Worm (Caenorhabditis elegans) whole organism, L2 larva: Measurements from ENCODE around the gene rnh-2.

Source experiments
- C34F6.9 ChIP-seq: fragments of 150-350 bp; optimal IDR thresholded peaks from 2 replicates; lab custom pipeline; 2014; ENCODE audit warnings: missing biosample characterization, missing genetic modification characterization
- F13H6.1 ChIP-seq: sonication (generic microtip); optimal IDR thresholded peaks from 2 replicates; lab custom pipeline; 2016; ENCODE audit warnings: missing genetic modification characterization, missing compliant biosample characterization
- R02D3.7 ChIP-seq: fragments of 150-350 bp; optimal IDR thresholded peaks from 2 replicates; lab custom pipeline; 2014; ENCODE audit warnings: missing biosample characterization, missing genetic modification characterization
- Y55F3AM.14 ChIP-seq: fragments of 200-800 bp; sonication (Bioruptor generic); optimal IDR thresholded peaks from 2 replicates; lab custom pipeline; 2018; ENCODE audit warnings: mild to moderate bottlenecking, missing genetic modification characterization, missing compliant biosample characterization
- ZK546.5 ChIP-seq: sonication (generic microtip); optimal IDR thresholded peaks from 2 replicates; lab custom pipeline; 2017; ENCODE audit warnings: missing biosample characterization, missing genetic modification characterization
- alr-1 ChIP-seq: fragments of 150-350 bp; optimal IDR thresholded peaks from 2 replicates; lab custom pipeline; 2014; ENCODE audit warnings: missing biosample characterization, missing genetic modification characterization
- aly-2 ChIP-seq: fragments of 150-350 bp; optimal IDR thresholded peaks from 2 replicates; lab custom pipeline; 2014; ENCODE audit warnings: missing biosample characterization, missing genetic modification characterization
- ama-1 ChIP-seq: fragments of 150-350 bp; optimal IDR thresholded peaks from 2 replicates; lab custom pipeline; 2018; ENCODE audit warnings: inconsistent platforms
- blmp-1 ChIP-seq: sonication (generic microtip); optimal IDR thresholded peaks from 2 replicates; lab custom pipeline; 2017; ENCODE audit warnings: missing genetic modification characterization, mild to moderate bottlenecking, missing compliant biosample characterization, antibody characterized with exemption, moderate library complexity; ENCODE audit not compliant: insufficient read depth
- ceh-16 ChIP-seq: fragments of 150-350 bp; optimal IDR thresholded peaks from 2 replicates; lab custom pipeline; 2014; ENCODE audit warnings: missing biosample characterization, missing genetic modification characterization
- ceh-82 ChIP-seq: fragments of 150-350 bp; optimal IDR thresholded peaks from 2 replicates; lab custom pipeline; 2014; ENCODE audit warnings: missing biosample characterization, missing genetic modification characterization
- crh-2 ChIP-seq: sonication (generic microtip); optimal IDR thresholded peaks from 2 replicates; lab custom pipeline; 2017; ENCODE audit warnings: missing biosample characterization, missing genetic modification characterization
- dmd-4 ChIP-seq: sonication (generic microtip); optimal IDR thresholded peaks from 2 replicates; lab custom pipeline; 2017; ENCODE audit warnings: missing biosample characterization, missing genetic modification characterization
- egl-27 ChIP-seq: sonication (generic microtip); optimal IDR thresholded peaks from 3 replicates; lab custom pipeline; 2017; ENCODE audit warnings: missing biosample characterization, missing genetic modification reagents, missing genetic modification characterization
- elt-1 ChIP-seq: fragments of 150-350 bp; optimal IDR thresholded peaks from 2 replicates; lab custom pipeline; 2014; ENCODE audit warnings: missing biosample characterization, missing genetic modification characterization
- elt-3 ChIP-seq: sonication (generic microtip); optimal IDR thresholded peaks from 2 replicates; lab custom pipeline; 2017; ENCODE audit warnings: missing biosample characterization, missing genetic modification characterization
- fos-1 ChIP-seq: fragments of 150-350 bp; optimal IDR thresholded peaks from 2 replicates; lab custom pipeline; 2014; ENCODE audit warnings: missing biosample characterization, missing genetic modification characterization
- gmeb-1 ChIP-seq: fragments of 150-350 bp; optimal IDR thresholded peaks from 2 replicates; lab custom pipeline; 2014; ENCODE audit warnings: missing biosample characterization, missing genetic modification characterization
- lin-11 ChIP-seq: fragments of 150-350 bp; sonication (generic microtip); optimal IDR thresholded peaks from 2 replicates; lab custom pipeline; 2014; ENCODE audit warnings: missing biosample characterization, missing genetic modification characterization, inconsistent platforms, mixed read lengths
- lin-13 ChIP-seq: fragments of 150-350 bp; optimal IDR thresholded peaks from 2 replicates; lab custom pipeline; 2014; ENCODE audit warnings: missing biosample characterization, missing genetic modification reagents, missing genetic modification characterization
- lin-39 ChIP-seq: fragments of 150-350 bp; optimal IDR thresholded peaks from 2 replicates; lab custom pipeline; 2014; ENCODE audit warnings: missing biosample characterization, missing genetic modification reagents, missing genetic modification characterization
- lsy-2 ChIP-seq, 2 experiments: fragments of 150-350 bp in 1 of 2; sonication (generic microtip) in 1 of 2; optimal IDR thresholded peaks; 2 replicates each; lab custom pipeline; 2014 to 2017; ENCODE audit warnings: missing biosample characterization in 2 of 2, missing genetic modification characterization in 2 of 2
- mab-5 ChIP-seq: fragments of 150-350 bp; optimal IDR thresholded peaks from 2 replicates; lab custom pipeline; 2014; ENCODE audit warnings: missing biosample characterization, missing genetic modification characterization
- mbf-1 ChIP-seq: sonication (generic microtip); optimal IDR thresholded peaks from 2 replicates; lab custom pipeline; 2017; ENCODE audit warnings: missing biosample characterization, missing genetic modification characterization
- mdl-1 ChIP-seq, 2 experiments: fragments of 150-350 bp in 1 of 2; sonication (generic microtip) in 1 of 2; optimal IDR thresholded peaks; 2 replicates each; lab custom pipeline; 2017; ENCODE audit warnings: missing biosample characterization in 2 of 2, missing genetic modification characterization in 2 of 2
- nhr-10 ChIP-seq: sonication (generic microtip); optimal IDR thresholded peaks from 2 replicates; lab custom pipeline; 2017; ENCODE audit warnings: missing biosample characterization, missing genetic modification characterization
- nhr-11 ChIP-seq: fragments of 150-350 bp; optimal IDR thresholded peaks from 2 replicates; lab custom pipeline; 2014; ENCODE audit warnings: missing biosample characterization, missing genetic modification characterization
- nhr-12 ChIP-seq: fragments of 150-350 bp; optimal IDR thresholded peaks from 2 replicates; lab custom pipeline; 2014; ENCODE audit warnings: missing biosample characterization, missing genetic modification characterization
- nhr-129 ChIP-seq: fragments of 150-350 bp; optimal IDR thresholded peaks from 2 replicates; lab custom pipeline; 2014; ENCODE audit warnings: missing biosample characterization, missing genetic modification characterization
- nhr-21 ChIP-seq: fragments of 150-350 bp; optimal IDR thresholded peaks from 2 replicates; lab custom pipeline; 2014; ENCODE audit warnings: missing biosample characterization, missing genetic modification characterization
- nhr-23 ChIP-seq: fragments of 150-350 bp; optimal IDR thresholded peaks from 2 replicates; lab custom pipeline; 2014; ENCODE audit warnings: missing biosample characterization, missing genetic modification reagents, missing genetic modification characterization
- nhr-237 ChIP-seq: fragments of 150-350 bp; optimal IDR thresholded peaks from 2 replicates; lab custom pipeline; 2014; ENCODE audit warnings: missing biosample characterization, missing genetic modification characterization
- nhr-25 ChIP-seq: fragments of 150-350 bp; sonication (generic microtip); optimal IDR thresholded peaks from 3 replicates; lab custom pipeline; 2014; ENCODE audit warnings: missing biosample characterization, missing genetic modification characterization
- nhr-6 ChIP-seq: fragments of 150-350 bp; optimal IDR thresholded peaks from 2 replicates; lab custom pipeline; 2014; ENCODE audit warnings: missing biosample characterization, missing genetic modification characterization
- nhr-77 ChIP-seq: fragments of 150-350 bp; optimal IDR thresholded peaks from 2 replicates; lab custom pipeline; 2014; ENCODE audit warnings: missing biosample characterization, missing genetic modification characterization
- peb-1 ChIP-seq: fragments of 150-350 bp; optimal IDR thresholded peaks from 2 replicates; lab custom pipeline; 2014; ENCODE audit warnings: missing biosample characterization, missing genetic modification characterization
- sem-4 ChIP-seq: fragments of 150-350 bp; optimal IDR thresholded peaks from 2 replicates; lab custom pipeline; 2014; ENCODE audit warnings: missing biosample characterization, missing genetic modification reagents, missing genetic modification characterization
- skn-1 ChIP-seq: sonication (generic microtip); optimal IDR thresholded peaks from 2 replicates; lab custom pipeline; 2017; ENCODE audit warnings: missing biosample characterization, missing genetic modification characterization
- sma-3 ChIP-seq: sonication (generic microtip); optimal IDR thresholded peaks from 2 replicates; lab custom pipeline; 2016; ENCODE audit warnings: missing genetic modification reagents, missing genetic modification characterization, missing compliant biosample characterization
- sma-9 ChIP-seq, 2 experiments: fragments of 150-350 bp in 1 of 2; sonication (generic microtip) in 1 of 2; optimal IDR thresholded peaks; 2 replicates each; lab custom pipeline; 2014 to 2016; ENCODE audit warnings: missing genetic modification characterization in 2 of 2, mild to moderate bottlenecking in 1 of 2, missing biosample characterization in 1 of 2, missing compliant biosample characterization in 1 of 2, missing genetic modification reagents in 1 of 2, moderate library complexity in 1 of 2
- snpc-4 ChIP-seq: fragments of 150-350 bp; optimal IDR thresholded peaks from 2 replicates; lab custom pipeline; 2014; ENCODE audit warnings: missing biosample characterization, missing genetic modification characterization
- unc-39 ChIP-seq: fragments of 150-350 bp; optimal IDR thresholded peaks from 2 replicates; lab custom pipeline; 2014; ENCODE audit warnings: missing biosample characterization, missing genetic modification characterization
- unc-55 ChIP-seq: fragments of 150-350 bp; sonication (generic microtip); optimal IDR thresholded peaks from 3 replicates; lab custom pipeline; 2014; ENCODE audit warnings: missing biosample characterization, missing genetic modification reagents, missing genetic modification characterization
- unc-62 ChIP-seq: fragments of 150-350 bp; optimal IDR thresholded peaks from 2 replicates; lab custom pipeline; 2014; ENCODE audit warnings: missing biosample characterization, missing genetic modification reagents, missing genetic modification characterization
- zag-1 ChIP-seq: fragments of 150-350 bp; optimal IDR thresholded peaks from 2 replicates; lab custom pipeline; 2014; ENCODE audit warnings: missing biosample characterization, missing genetic modification characterization
- ztf-1 ChIP-seq: fragments of 200-800 bp; sonication (Bioruptor generic); conservative IDR thresholded peaks from 2 replicates; pipeline ENCODE4 v1.3.6; 2022; ENCODE audit warnings: missing genetic modification characterization, missing compliant biosample characterization
- ztf-11 ChIP-seq: sonication (generic microtip); optimal IDR thresholded peaks from 2 replicates; lab custom pipeline; 2017; ENCODE audit warnings: missing biosample characterization, missing genetic modification characterization
- ztf-4 ChIP-seq: fragments of 150-350 bp; optimal IDR thresholded peaks from 2 replicates; lab custom pipeline; 2014; ENCODE audit warnings: missing biosample characterization, missing genetic modification characterization

rnh-2 gene

ce11 chrII:8540412-8540811, 23.5 kb downstream of the rnh-2 start, which contains the start of gene pqn-73:
pqn-73 (plus strand) TSS chrII:8540712.
- TF ChIP-seq nhr-6 (tag; lab: Kevin White, UChicago): no peak
- TF ChIP-seq C34F6.9 (tag; lab: Kevin White, UChicago): no peak
- no peak for TF ChIP-seq unc-62 (GFP tag; lab: Kevin White, UChicago)
- no peak for TF ChIP-seq dmd-4 (tag; lab: Kevin White, UChicago)
- TF ChIP-seq ztf-1 (GFP tag; lab: Robert Waterston, UW): no peak
- TF ChIP-seq mab-5: no peak
- no peak for TF ChIP-seq unc-39 (tag; lab: Kevin White, UChicago)
- no peak for TF ChIP-seq nhr-25 (tag; lab: Kevin White, UChicago)
- no peak for TF ChIP-seq sma-3 (GFP tag; lab: Kevin White, UChicago)
- no peak for TF ChIP-seq nhr-12
- TF ChIP-seq nhr-21 (tag; lab: Kevin White, UChicago): no peak
- TF ChIP-seq elt-1 (tag; lab: Kevin White, UChicago): no peak
- no peak for TF ChIP-seq blmp-1 (tag; lab: Kevin White, UChicago)
- TF ChIP-seq sma-9 (GFP tag; optimal IDR thresholded peaks at IDR 0.05; lab: Kevin White, UChicago): no peak
- TF ChIP-seq sma-9 (tag; optimal IDR thresholded peaks at IDR 0.05; lab: Kevin White, UChicago): no peak
- TF ChIP-seq skn-1 (tag; lab: Kevin White, UChicago): no peak

DNA sequence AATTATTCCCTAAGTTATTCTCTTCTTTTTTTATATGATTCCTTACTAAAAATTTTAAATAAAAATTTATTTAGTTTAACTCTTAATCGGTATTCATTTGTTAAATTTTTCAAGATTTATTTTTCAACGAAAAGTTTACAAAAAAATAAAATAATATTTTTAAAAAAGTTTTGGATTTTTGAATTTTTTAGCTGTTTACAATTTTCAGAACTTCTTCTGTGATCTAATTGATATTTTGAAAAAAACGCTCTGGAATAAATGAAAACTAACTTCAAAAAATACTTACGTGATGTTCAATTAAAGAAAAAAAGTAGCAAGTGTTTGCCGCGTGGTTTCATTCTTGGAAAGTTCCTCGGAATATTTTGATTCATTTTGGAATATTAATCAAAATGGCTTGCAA, 28.4 kb downstream of the rnh-2 start, which contains the start of gene decr-1.2:
decr-1.2 (plus strand) TSS at position 301 of the 400 bp plus-strand sequence.
- TF ChIP-seq unc-55 (no peak), zag-1 (tag; lab: Kevin White, UChicago) (no peak), snpc-4 (tag; lab: Kevin White, UChicago) (no peak), gmeb-1 (tag; lab: Kevin White, UChicago) (no peak)

DNA sequence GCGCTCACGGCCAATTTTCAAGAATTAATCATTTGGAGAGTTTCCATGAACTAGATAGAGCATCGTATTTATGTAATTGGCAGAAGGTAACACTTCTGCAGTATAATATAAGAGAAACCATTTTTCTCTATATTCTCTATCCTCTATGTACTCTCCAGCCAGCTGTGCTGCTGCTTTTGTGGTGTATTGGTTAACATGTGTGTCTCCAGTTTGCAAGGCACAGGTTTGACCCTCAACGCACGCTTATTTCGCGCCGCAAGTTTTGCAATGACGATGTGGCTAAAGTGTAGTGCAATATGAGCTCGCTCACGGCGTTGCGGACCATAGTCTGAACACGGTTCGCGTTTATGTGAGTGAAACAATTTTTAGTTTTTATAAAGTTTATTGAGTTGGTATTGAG, 30.0 kb downstream of the rnh-2 start:
- no peak for TF ChIP-seq skn-1 (tag; lab: Kevin White, UChicago)
- TF ChIP-seq lin-13: peak; percentile 40
- TF ChIP-seq aly-2: no peak
- peak; percentile 31 for TF ChIP-seq C34F6.9 (tag; lab: Kevin White, UChicago)
- no peak for TF ChIP-seq nhr-23 (tag; lab: Kevin White, UChicago)
- no peak for TF ChIP-seq ceh-82 (tag; lab: Kevin White, UChicago)
- TF ChIP-seq nhr-129 (tag; lab: Kevin White, UChicago): peak; percentile 79
- peak; percentile 3 for TF ChIP-seq mab-5
- peak; percentile 6 for TF ChIP-seq sem-4
- no peak for TF ChIP-seq nhr-12
- TF ChIP-seq lin-11: peak; percentile 30
- no peak for TF ChIP-seq nhr-237 (tag; lab: Kevin White, UChicago)
- no peak for TF ChIP-seq sma-3 (GFP tag; lab: Kevin White, UChicago)
- no peak for TF ChIP-seq blmp-1 (tag; lab: Kevin White, UChicago)
- TF ChIP-seq mdl-1 (tag; optimal IDR thresholded peaks at IDR 0.05; lab: Kevin White, UChicago): no peak
- TF ChIP-seq ama-1: no peak
- no peak for TF ChIP-seq dmd-4 (tag; lab: Kevin White, UChicago)
- TF ChIP-seq unc-39 (tag; lab: Kevin White, UChicago): no peak
- peak in 1 of 2 experiments; percentile 30 for TF ChIP-seq lsy-2 (tag; optimal IDR thresholded peaks at IDR 0.05; lab: Kevin White, UChicago)
- TF ChIP-seq Y55F3AM.14 (GFP tag; lab: Kevin White, UChicago): no peak
- no peak for TF ChIP-seq ceh-16 (tag; lab: Kevin White, UChicago)
- peak; percentile 12 for TF ChIP-seq unc-55
- TF ChIP-seq elt-1 (tag; lab: Kevin White, UChicago): no peak
- no peak for TF ChIP-seq elt-3 (tag; lab: Kevin White, UChicago)
- TF ChIP-seq nhr-10 (tag; lab: Kevin White, UChicago): no peak
- TF ChIP-seq nhr-11 (tag; lab: Kevin White, UChicago): no peak
- no peak for TF ChIP-seq nhr-25 (tag; lab: Kevin White, UChicago)
- no peak for TF ChIP-seq ZK546.5 (tag; lab: Kevin White, UChicago)
- TF ChIP-seq nhr-21 (tag; lab: Kevin White, UChicago): peak; percentile 45
- no peak for TF ChIP-seq ztf-11
- TF ChIP-seq snpc-4 (tag; lab: Kevin White, UChicago): no peak
- no peak for TF ChIP-seq gmeb-1 (tag; lab: Kevin White, UChicago)
- TF ChIP-seq crh-2 (tag; lab: Kevin White, UChicago): peak; percentile 48
- peak; percentile 18 for TF ChIP-seq egl-27 (tag; lab: Kevin White, UChicago)
- no peak for TF ChIP-seq mbf-1 (tag; lab: Kevin White, UChicago)
- TF ChIP-seq R02D3.7 (tag; lab: Kevin White, UChicago): no peak
- peak; percentile 82 for TF ChIP-seq fos-1
- TF ChIP-seq nhr-6 (tag; lab: Kevin White, UChicago): no peak
- no peak for TF ChIP-seq nhr-77
- no peak for TF ChIP-seq ztf-4
- TF ChIP-seq zag-1 (tag; lab: Kevin White, UChicago): peak; percentile 11
- TF ChIP-seq alr-1 (tag; lab: Kevin White, UChicago): no peak
- no peak for TF ChIP-seq lin-39 (tag; lab: Kevin White, UChicago)
- no peak for TF ChIP-seq peb-1
- no peak for TF ChIP-seq ztf-1 (GFP tag; lab: Robert Waterston, UW)
- peak; percentile 68 for TF ChIP-seq F13H6.1 (tag; lab: Kevin White, UChicago)
